Worm (Caenorhabditis elegans) whole organism, L1 larva: Measurements from ENCODE around the gene F42C5.4.

Experiments used
- C04F5.9 ChIP-seq: sonication (generic microtip); optimal IDR thresholded peaks from 2 replicates; lab custom pipeline; 2016; ENCODE audit warnings: missing genetic modification characterization, missing compliant biosample characterization
- F16B12.6 ChIP-seq: fragments of 150-350 bp; optimal IDR thresholded peaks from 2 replicates; lab custom pipeline; 2014; ENCODE audit warnings: missing biosample characterization, missing genetic modification characterization
- Y116A8C.19 ChIP-seq: sonication (generic microtip); optimal IDR thresholded peaks from 2 replicates; lab custom pipeline; 2016; ENCODE audit warnings: missing compliant biosample characterization, missing genetic modification characterization, borderline replicate concordance
- alr-1 ChIP-seq: fragments of 200-800 bp; sonication (Bioruptor generic); optimal IDR thresholded peaks from 2 replicates; lab custom pipeline; 2018; ENCODE audit warnings: borderline replicate concordance, mild to moderate bottlenecking, missing genetic modification characterization, missing compliant biosample characterization
- aly-2 ChIP-seq: fragments of 150-350 bp; optimal IDR thresholded peaks from 2 replicates; lab custom pipeline; 2014; ENCODE audit warnings: missing biosample characterization, missing genetic modification characterization
- blmp-1 ChIP-seq: fragments of 150-350 bp; optimal IDR thresholded peaks from 2 replicates; lab custom pipeline; 2014; ENCODE audit warnings: missing biosample characterization, missing genetic modification characterization
- dpl-1 ChIP-seq, 3 experiments: fragments of 150-350 bp in 2 of 3; sonication (generic microtip) in 1 of 3; optimal IDR thresholded peaks; 2 replicates each; lab custom pipeline; 2014 to 2017; ENCODE audit warnings: missing biosample characterization in 3 of 3, missing genetic modification characterization in 3 of 3, missing genetic modification reagents in 3 of 3
- dsc-1 ChIP-seq: sonication (generic microtip); optimal IDR thresholded peaks from 2 replicates; lab custom pipeline; 2016; ENCODE audit warnings: mild to moderate bottlenecking, missing genetic modification characterization, missing compliant biosample characterization
- efl-1 ChIP-seq, 4 experiments: fragments of 150-350 bp; optimal IDR thresholded peaks in 3 of 4; peaks in 1 of 4; 1 replicate in 1 of 4; 2 replicates in 3 of 4; lab custom pipeline; 2014; ENCODE audit warnings: missing biosample characterization in 2 of 4, missing genetic modification characterization in 2 of 4, missing genetic modification reagents in 2 of 4
- egl-13 ChIP-seq: sonication (generic microtip); optimal IDR thresholded peaks from 2 replicates; lab custom pipeline; 2016; ENCODE audit warnings: missing genotype, missing genetic modification reagents, missing genetic modification characterization, missing compliant biosample characterization
- elt-2 ChIP-seq: sonication (generic microtip); optimal IDR thresholded peaks from 2 replicates; lab custom pipeline; 2016; ENCODE audit warnings: missing genetic modification characterization, mild to moderate bottlenecking, inconsistent platforms, missing compliant biosample characterization, missing genetic modification reagents
- elt-3 ChIP-seq, 6 experiments: fragments of 150-350 bp in 1 of 6; sonication (generic microtip); optimal IDR thresholded peaks; 2 replicates each; lab custom pipeline; 2017 to 2018; ENCODE audit warnings: missing biosample characterization in 6 of 6, missing genetic modification characterization in 6 of 6, inconsistent platforms in 1 of 6
- ets-5 ChIP-seq: fragments of 200-800 bp; sonication (Bioruptor generic); IDR thresholded peaks from 2 replicates; pipeline ENCODE4 v1.3.6; 2022; ENCODE audit warnings: missing genetic modification characterization, missing compliant biosample characterization
- fkh-10 ChIP-seq: sonication (generic microtip); optimal IDR thresholded peaks from 2 replicates; lab custom pipeline; 2017; ENCODE audit warnings: missing biosample characterization, missing genetic modification reagents, missing genetic modification characterization
- fkh-4 ChIP-seq: sonication (generic microtip); optimal IDR thresholded peaks from 2 replicates; lab custom pipeline; 2016; ENCODE audit warnings: missing compliant biosample characterization, missing genetic modification characterization, borderline replicate concordance
- fkh-8 ChIP-seq: sonication (generic microtip); optimal IDR thresholded peaks from 2 replicates; lab custom pipeline; 2016; ENCODE audit warnings: mild to moderate bottlenecking, missing genetic modification characterization, missing compliant biosample characterization
- grh-1 ChIP-seq: fragments of 200-800 bp; sonication (Bioruptor generic); IDR thresholded peaks from 2 replicates; pipeline ENCODE4 v1.3.6; 2022; ENCODE audit warnings: missing genetic modification reagents, missing genetic modification characterization, missing compliant biosample characterization
- hlh-17 ChIP-seq: fragments of 200-800 bp; sonication (Bioruptor generic); optimal IDR thresholded peaks from 2 replicates; lab custom pipeline; 2018; ENCODE audit warnings: missing genetic modification characterization, mild to moderate bottlenecking, missing compliant biosample characterization, moderate library complexity, borderline replicate concordance
- hlh-4 ChIP-seq: sonication (generic microtip); optimal IDR thresholded peaks from 2 replicates; lab custom pipeline; 2016; ENCODE audit warnings: mild to moderate bottlenecking, missing genetic modification characterization, missing compliant biosample characterization
- lin-14 ChIP-seq: fragments of 200-800 bp; sonication (Bioruptor generic); optimal IDR thresholded peaks from 2 replicates; lab custom pipeline; 2018; ENCODE audit warnings: mild to moderate bottlenecking, missing genetic modification characterization, moderate library complexity, missing compliant biosample characterization
- lin-15B ChIP-seq: fragments of 150-350 bp; sonication (generic microtip); optimal IDR thresholded peaks from 3 replicates; lab custom pipeline; 2014; ENCODE audit warnings: missing biosample characterization, missing genetic modification characterization
- lin-39 ChIP-seq: fragments of 150-350 bp; optimal IDR thresholded peaks from 2 replicates; lab custom pipeline; 2014; ENCODE audit warnings: missing biosample characterization, missing genetic modification reagents, missing genetic modification characterization
- lir-3 ChIP-seq: sonication (generic microtip); optimal IDR thresholded peaks from 2 replicates; lab custom pipeline; 2016; ENCODE audit warnings: mild to moderate bottlenecking, missing genetic modification characterization, moderate library complexity, missing compliant biosample characterization; ENCODE audit not compliant: poor library complexity
- mep-1 ChIP-seq: fragments of 150-350 bp; optimal IDR thresholded peaks from 2 replicates; lab custom pipeline; 2014; ENCODE audit warnings: missing biosample characterization, missing genetic modification characterization
- nhr-11 ChIP-seq: fragments of 150-350 bp; optimal IDR thresholded peaks from 2 replicates; lab custom pipeline; 2014; ENCODE audit warnings: missing biosample characterization, missing genetic modification characterization
- nhr-12 ChIP-seq: sonication (generic microtip); optimal IDR thresholded peaks from 2 replicates; lab custom pipeline; 2017; ENCODE audit warnings: missing biosample characterization, missing genetic modification characterization
- nhr-20 ChIP-seq: sonication (generic microtip); optimal IDR thresholded peaks from 2 replicates; lab custom pipeline; 2016; ENCODE audit warnings: mild to moderate bottlenecking, missing genetic modification characterization, missing compliant biosample characterization
- nhr-237 ChIP-seq: fragments of 150-350 bp; optimal IDR thresholded peaks from 2 replicates; lab custom pipeline; 2014; ENCODE audit warnings: missing biosample characterization, missing genetic modification characterization
- nhr-47 ChIP-seq: sonication (generic microtip); optimal IDR thresholded peaks from 2 replicates; lab custom pipeline; 2016; ENCODE audit warnings: mild to moderate bottlenecking, missing genetic modification characterization, moderate library complexity, missing compliant biosample characterization
- nhr-71 ChIP-seq: sonication (generic microtip); optimal IDR thresholded peaks from 2 replicates; lab custom pipeline; 2016; ENCODE audit warnings: mild to moderate bottlenecking, missing genetic modification characterization, moderate library complexity, missing compliant biosample characterization
- nhr-77 ChIP-seq: fragments of 150-350 bp; optimal IDR thresholded peaks from 2 replicates; lab custom pipeline; 2014; ENCODE audit warnings: missing biosample characterization, missing genetic modification characterization
- nhr-90 ChIP-seq: sonication (generic microtip); optimal IDR thresholded peaks from 2 replicates; lab custom pipeline; 2016; ENCODE audit warnings: mild to moderate bottlenecking, missing genetic modification characterization, missing compliant biosample characterization; ENCODE audit not compliant: poor library complexity
- rnt-1 ChIP-seq: sonication (generic microtip); optimal IDR thresholded peaks from 2 replicates; lab custom pipeline; 2016; ENCODE audit warnings: mild to moderate bottlenecking, missing genetic modification characterization, moderate library complexity, missing compliant biosample characterization
- skn-1 ChIP-seq: fragments of 150-350 bp; optimal IDR thresholded peaks from 2 replicates; lab custom pipeline; 2014; ENCODE audit warnings: missing biosample characterization, missing genetic modification characterization
- snu-23 ChIP-seq: sonication (generic microtip); optimal IDR thresholded peaks from 2 replicates; lab custom pipeline; 2016; ENCODE audit warnings: missing genetic modification characterization, missing compliant biosample characterization
- sup-37 ChIP-seq: fragments of 200-800 bp; sonication (Bioruptor generic); optimal IDR thresholded peaks from 2 replicates; lab custom pipeline; 2018; ENCODE audit warnings: mild to moderate bottlenecking, missing genetic modification characterization, missing compliant biosample characterization
- tlp-1 ChIP-seq: fragments of 150-350 bp; optimal IDR thresholded peaks from 2 replicates; lab custom pipeline; 2014; ENCODE audit warnings: missing biosample characterization, missing genetic modification characterization
- unc-130 ChIP-seq: fragments of 150-350 bp; optimal IDR thresholded peaks from 2 replicates; lab custom pipeline; 2017; ENCODE audit warnings: missing biosample characterization, missing genetic modification characterization, inconsistent platforms
- unc-62 ChIP-seq: fragments of 150-350 bp; optimal IDR thresholded peaks from 2 replicates; lab custom pipeline; 2014; ENCODE audit warnings: missing biosample characterization, missing genetic modification reagents, missing genetic modification characterization
- unc-86 ChIP-seq: sonication (generic microtip); optimal IDR thresholded peaks from 2 replicates; lab custom pipeline; 2016; ENCODE audit warnings: missing genetic modification characterization, missing compliant biosample characterization
- vab-15 ChIP-seq: sonication (generic microtip); optimal IDR thresholded peaks from 2 replicates; lab custom pipeline; 2017; ENCODE audit warnings: missing genotype, mild to moderate bottlenecking, missing genetic modification characterization, missing compliant biosample characterization
- zag-1 ChIP-seq: fragments of 150-350 bp; optimal IDR thresholded peaks from 2 replicates; lab custom pipeline; 2014; ENCODE audit warnings: missing biosample characterization, missing genetic modification characterization
- zip-4 ChIP-seq: fragments of 200-800 bp; sonication (Bioruptor generic); optimal IDR thresholded peaks from 2 replicates; lab custom pipeline; 2018; ENCODE audit warnings: mild to moderate bottlenecking, missing genetic modification characterization, moderate library complexity, missing compliant biosample characterization
- ztf-4 ChIP-seq: fragments of 150-350 bp; optimal IDR thresholded peaks from 2 replicates; lab custom pipeline; 2014; ENCODE audit warnings: missing biosample characterization, missing genetic modification characterization

F42C5.4 gene

ce11 chrIV:7274969-7275548 lies 16.9 kb downstream of the F42C5.4 start (continued):
- TF ChIP-seq fkh-10 (GFP tag; lab: Kevin White, UChicago) = no peak
- TF ChIP-seq nhr-11 = no peak
- no peak for TF ChIP-seq elt-3 (tag; optimal IDR thresholded peaks at IDR 0.05; lab: Kevin White, UChicago)
- no peak for TF ChIP-seq Y116A8C.19
- TF ChIP-seq blmp-1 (tag; lab: Kevin White, UChicago) = no peak
- no peak for TF ChIP-seq zip-4
- no peak for TF ChIP-seq ets-5 (GFP tag; lab: Robert Waterston, UW)
- TF ChIP-seq elt-2 (tag; lab: Kevin White, UChicago) = peak; percentile 3
- TF ChIP-seq lin-39 (tag; lab: Kevin White, UChicago) = no peak
- no peak for TF ChIP-seq lin-15B (tag; lab: Kevin White, UChicago)
- no peak for TF ChIP-seq unc-62 (GFP tag; lab: Kevin White, UChicago)
- no peak for TF ChIP-seq fkh-8 (tag; lab: Kevin White, UChicago)

- no peak for TF ChIP-seq rnt-1 (tag; lab: Kevin White, UChicago)
- TF ChIP-seq tlp-1 (tag; lab: Kevin White, UChicago) = no peak
- TF ChIP-seq nhr-11 = no peak
- TF ChIP-seq ztf-4 (tag; lab: Kevin White, UChicago) = no peak
- TF ChIP-seq Y116A8C.19 = no peak
- no peak for TF ChIP-seq nhr-12 (tag; lab: Kevin White, UChicago)
- no peak for TF ChIP-seq dsc-1 (tag; lab: Kevin White, UChicago)
- TF ChIP-seq C04F5.9 = no peak
- TF ChIP-seq nhr-237 (tag; lab: Kevin White, UChicago) = no peak
- TF ChIP-seq nhr-77 (tag; lab: Kevin White, UChicago) = no peak
- TF ChIP-seq ets-5 (GFP tag; lab: Robert Waterston, UW) = no peak
- no peak for TF ChIP-seq lin-39 (tag; lab: Kevin White, UChicago)
Observed at ce11 chrIV:7263137-7263536, 28.8 kb downstream of the F42C5.4 start, which contains the start of gene glb-2. TSS of gene glb-2 (minus strand) at chrIV:7263237.

DNA sequence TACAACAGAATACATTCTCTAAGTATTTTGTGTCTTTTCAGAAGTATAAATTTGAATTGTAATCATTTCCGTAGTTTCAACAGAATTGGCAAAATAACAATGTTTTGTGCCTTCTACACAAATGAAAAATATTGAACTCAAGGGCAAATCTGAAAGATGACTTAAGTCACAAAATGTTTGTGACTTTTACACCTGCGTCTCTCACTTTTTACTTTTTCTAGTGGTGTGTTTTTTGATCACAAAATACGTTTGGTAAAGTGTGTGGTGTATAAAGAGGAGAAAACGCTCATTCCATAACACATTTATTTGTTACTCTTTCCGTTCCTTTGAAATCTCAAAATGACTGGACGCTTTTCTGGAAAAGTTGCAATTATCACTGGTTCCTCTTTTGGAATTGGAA lies 31.3 kb downstream of the F42C5.4 start, which contains the start of gene C06E4.3:
TSS of gene C06E4.3 (plus strand) at position 289 of the 400 bp plus-strand sequence.
- TF ChIP-seq mep-1 (tag; lab: Kevin White, UChicago) (peak; percentile 25), zag-1 (tag; lab: Kevin White, UChicago) (no peak), snu-23 (peak; percentile 22), skn-1 (tag; lab: Kevin White, UChicago) (peak; percentile 13), lin-14 (GFP tag; lab: Kevin White, UChicago) (peak; percentile 73), nhr-71 (peak; percentile 15), dpl-1 (GFP tag; optimal IDR thresholded peaks at IDR 0.05; lab: Kevin White, UChicago) (no peak), fkh-8 (tag; lab: Kevin White, UChicago) (peak; percentile 30)

- TF ChIP-seq lin-39 (tag; lab: Kevin White, UChicago) (no peak), dsc-1 (tag; lab: Kevin White, UChicago) (peak; percentile 52), nhr-90 (tag; lab: Kevin White, UChicago) (no peak), vab-15 (tag; lab: Kevin White, UChicago) (no peak), hlh-17 (GFP tag; lab: Kevin White, UChicago) (no peak), lir-3 (tag; lab: Kevin White, UChicago) (no peak), aly-2 (tag; lab: Kevin White, UChicago) (no peak), unc-130 (no peak), nhr-20 (tag; lab: Kevin White, UChicago) (peak; percentile 28), efl-1 (optimal IDR thresholded peaks at IDR 0.05; lab: Kevin White, UChicago) (peak; percentile 28 to 40), efl-1 (GFP tag; optimal IDR thresholded peaks at IDR 0.05 in 1 of 2; lab: Kevin White, UChicago) (peak in 1 of 2 experiments; percentile 12), grh-1 (GFP tag; lab: Robert Waterston, UW) (no peak), hlh-4 (tag; lab: Kevin White, UChicago) (no peak), unc-86 (tag; lab: Kevin White, UChicago) (no peak), snu-23 (peak; percentile 32), nhr-77 (tag; lab: Kevin White, UChicago) (no peak), F16B12.6 (tag; lab: Kevin White, UChicago) (no peak), fkh-4 (tag; lab: Kevin White, UChicago) (no peak), nhr-47 (peak; percentile 11), dpl-1 (GFP tag; optimal IDR thresholded peaks at IDR 0.05; lab: Kevin White, UChicago) (no peak), ets-5 (GFP tag; lab: Robert Waterston, UW) (no peak), egl-13 (tag; lab: Kevin White, UChicago) (no peak), unc-62 (GFP tag; lab: Kevin White, UChicago) (no peak), alr-1 (tag; lab: Kevin White, UChicago) (no peak), sup-37 (GFP tag; lab: Kevin White, UChicago) (no peak), zip-4 (no peak)
Observed at ce11 chrIV:7258253-7258652, 33.7 kb downstream of the F42C5.4 start, which contains the start of gene C06E4.6. TSS of gene C06E4.6 (minus strand) at chrIV:7258303.
